Worm (Caenorhabditis elegans) whole organism, early embryonic: ENCODE results near the gene srx-21.
A peak's percentile ranks its signal among the peaks of the same experiment; 100 is the strongest.

Experiments
- F13C5.2 ChIP-seq: sonication (generic microtip); optimal IDR thresholded peaks from 2 replicates; lab custom pipeline; 2017; ENCODE audit warnings: mild to moderate bottlenecking, missing genetic modification characterization, inconsistent platforms, missing compliant biosample characterization
- aly-1 ChIP-seq: sonication (generic microtip); optimal IDR thresholded peaks from 2 replicates; lab custom pipeline; 2016; ENCODE audit warnings: missing genetic modification characterization, missing compliant biosample characterization
- ama-1 ChIP-seq: fragments of 150-350 bp; optimal IDR thresholded peaks from 2 replicates; lab custom pipeline; 2014
- flt-1 ChIP-seq: fragments of 200-800 bp; sonication (Bioruptor generic); IDR thresholded peaks from 2 replicates; pipeline ENCODE4 v1.3.6; 2022; ENCODE audit warnings: missing genetic modification characterization, missing compliant biosample characterization
- hmg-4 ChIP-seq: fragments of 200-800 bp; sonication (Bioruptor generic); optimal IDR thresholded peaks from 2 replicates; lab custom pipeline; 2018; ENCODE audit warnings: mild to moderate bottlenecking, missing genetic modification characterization, missing compliant biosample characterization
- tbx-11 ChIP-seq: fragments of 200-800 bp; sonication (Bioruptor generic); IDR thresholded peaks from 2 replicates; pipeline ENCODE4 v1.3.6; 2022; ENCODE audit warnings: missing genetic modification characterization, missing compliant biosample characterization
- tra-4 ChIP-seq: sonication (generic microtip); optimal IDR thresholded peaks from 2 replicates; lab custom pipeline; 2017; ENCODE audit warnings: missing genetic modification characterization, missing compliant biosample characterization

- TF ChIP-seq flt-1 (no peak), tbx-11 (no peak), aly-1 (tag; lab: Kevin White, UChicago) (peak; percentile 12), F13C5.2 (tag; lab: Kevin White, UChicago) (no peak), hmg-4 (no peak), ama-1 (lab: Kevin White, UChicago) (no peak), tra-4 (tag; lab: Kevin White, UChicago) (no peak)
These were observed 49.2 kb downstream of the srx-21 start for ce11 chrV:725807-726572.
